Fruit fly (Drosophila melanogaster) whole organism, embryonic: ENCODE data around the gene Osi19.

Experiments
- Awh ChIP-seq: fragments of 200-800 bp; sonication (Bioruptor generic); IDR thresholded peaks from 2 replicates; pipeline ENCODE4, ENCODE4 v1.3.6; 2022; ENCODE audit warnings: missing biosample characterization, missing genetic modification characterization
- C15 ChIP-seq: fragments of 200-800 bp; sonication (Bioruptor generic); IDR thresholded peaks from 3 replicates; pipeline ENCODE4 v1.3.6; 2022; ENCODE audit warnings: missing biosample characterization, missing genetic modification characterization
- CG11696 ChIP-seq: fragments of 200-800 bp; sonication (Bioruptor generic); IDR thresholded peaks from 2 replicates; pipeline ENCODE4 v1.3.6; 2022; ENCODE audit warnings: missing biosample characterization, missing genetic modification characterization
- CG12219 ChIP-seq: fragments of 200-800 bp; sonication (Bioruptor generic); optimal IDR thresholded peaks from 3 replicates; lab custom pipeline; 2018; ENCODE audit warnings: missing biosample characterization, mild to moderate bottlenecking, missing genetic modification characterization
- CG12391 ChIP-seq: fragments of 200-800 bp; sonication (Bioruptor generic); optimal IDR thresholded peaks from 3 replicates; lab custom pipeline; 2018; ENCODE audit warnings: missing biosample characterization, mild to moderate bottlenecking, missing genetic modification characterization, moderate library complexity
- CG13123 ChIP-seq: fragments of 200-800 bp; sonication (Bioruptor generic); optimal IDR thresholded peaks from 2 replicates; lab custom pipeline; 2016; ENCODE audit warnings: missing biosample characterization, missing genetic modification characterization
- CG13624 ChIP-seq: fragments of 200-800 bp; sonication (Bioruptor generic); optimal IDR thresholded peaks from 2 replicates; lab custom pipeline; 2016; ENCODE audit warnings: missing biosample characterization, missing genetic modification characterization
- CG14050 ChIP-seq: fragments of 200-800 bp; sonication (Bioruptor generic); IDR thresholded peaks from 3 replicates; pipeline ENCODE4 v1.3.6; 2022; ENCODE audit warnings: missing biosample characterization, missing genetic modification characterization
- CG14667 ChIP-seq: fragments of 200-800 bp; sonication (Bioruptor generic); IDR thresholded peaks from 2 replicates; pipeline ENCODE4 v1.3.6; 2022; ENCODE audit warnings: missing biosample characterization, missing genetic modification characterization
- CG16863 ChIP-seq: fragments of 200-800 bp; sonication (Bioruptor generic); optimal IDR thresholded peaks from 3 replicates; lab custom pipeline; 2016; ENCODE audit warnings: missing biosample characterization, missing genetic modification characterization
- CG17359 ChIP-seq: fragments of 200-800 bp; sonication (Bioruptor generic); optimal IDR thresholded peaks from 3 replicates; lab custom pipeline; 2018; ENCODE audit warnings: missing biosample characterization, mild to moderate bottlenecking, missing genetic modification characterization, moderate library complexity
- CG2202 ChIP-seq: fragments of 200-800 bp; sonication (Bioruptor generic); optimal IDR thresholded peaks from 2 replicates; lab custom pipeline; 2018; ENCODE audit warnings: missing biosample characterization, mild to moderate bottlenecking, missing genetic modification characterization
- CG30431 ChIP-seq: fragments of 200-800 bp; sonication (Bioruptor generic); optimal IDR thresholded peaks from 2 replicates; lab custom pipeline; 2017; ENCODE audit warnings: missing biosample characterization, missing genetic modification characterization
- CG34376 ChIP-seq: fragments of 200-800 bp; sonication (Bioruptor generic); optimal IDR thresholded peaks from 2 replicates; lab custom pipeline; 2018; ENCODE audit warnings: missing biosample characterization, mild to moderate bottlenecking, missing genetic modification characterization
- CG4820 ChIP-seq: fragments of 200-800 bp; sonication (Bioruptor generic); optimal IDR thresholded peaks from 3 replicates; lab custom pipeline; 2016; ENCODE audit warnings: missing biosample characterization, missing genetic modification characterization
- CG6854 ChIP-seq: fragments of 200-800 bp; sonication (Bioruptor generic); optimal IDR thresholded peaks from 3 replicates; lab custom pipeline; 2017; ENCODE audit warnings: missing biosample characterization, mild to moderate bottlenecking, missing genetic modification characterization
- CG7556 ChIP-seq: fragments of 200-800 bp; sonication (Bioruptor generic); optimal IDR thresholded peaks from 2 replicates; lab custom pipeline; 2017; ENCODE audit warnings: missing biosample characterization, mild to moderate bottlenecking, missing genetic modification characterization
- CG8359 ChIP-seq: fragments of 200-800 bp; sonication (Bioruptor generic); optimal IDR thresholded peaks from 2 replicates; lab custom pipeline; 2017; ENCODE audit warnings: missing biosample characterization, mild to moderate bottlenecking, missing genetic modification characterization, borderline replicate concordance
- CG9609 ChIP-seq: fragments of 200-800 bp; sonication (Bioruptor generic); optimal IDR thresholded peaks from 3 replicates; lab custom pipeline; 2016; ENCODE audit warnings: missing biosample characterization, missing genetic modification characterization
- Camta ChIP-seq: fragments of 200-800 bp; sonication (Bioruptor generic); optimal IDR thresholded peaks from 2 replicates; lab custom pipeline; 2016; ENCODE audit warnings: missing biosample characterization, missing genetic modification characterization
- Doc2 ChIP-seq: fragments of 200-800 bp; sonication (Bioruptor generic); IDR thresholded peaks from 2 replicates; pipeline ENCODE4 v1.3.6; 2022; ENCODE audit warnings: missing biosample characterization, missing genetic modification characterization
- HHEX ChIP-seq: fragments of 200-800 bp; sonication (Bioruptor generic); optimal IDR thresholded peaks from 3 replicates; lab custom pipeline; 2017; ENCODE audit warnings: missing biosample characterization, mild to moderate bottlenecking, missing genetic modification characterization, missing genetic modification reagents
- HLH3B ChIP-seq: fragments of 200-800 bp; sonication (Bioruptor generic); IDR thresholded peaks from 2 replicates; pipeline ENCODE4 v1.3.6; 2022; ENCODE audit warnings: missing biosample characterization, missing genetic modification characterization
- Hmx ChIP-seq: fragments of 200-800 bp; sonication (Bioruptor generic); optimal IDR thresholded peaks from 2 replicates; lab custom pipeline; 2016; ENCODE audit warnings: missing biosample characterization, missing genetic modification characterization
- Meics ChIP-seq: fragments of 200-800 bp; sonication (Bioruptor generic); optimal IDR thresholded peaks from 2 replicates; lab custom pipeline; 2017; ENCODE audit warnings: missing biosample characterization, mild to moderate bottlenecking, missing genetic modification characterization
- Rfx ChIP-seq: fragments of 200-800 bp; sonication (Bioruptor generic); IDR thresholded peaks from 2 replicates; pipeline ENCODE4 v1.3.6; 2022; ENCODE audit warnings: missing biosample characterization, missing genetic modification characterization
- Sox102F ChIP-seq: fragments of 200-800 bp; sonication (Bioruptor generic); optimal IDR thresholded peaks from 2 replicates; lab custom pipeline; 2018; ENCODE audit warnings: missing biosample characterization, mild to moderate bottlenecking, missing genetic modification characterization, moderate library complexity
- Taf1 ChIP-seq: fragments of 200-800 bp; sonication (Bioruptor generic); IDR thresholded peaks from 2 replicates; pipeline ENCODE4 v1.3.6; 2022; ENCODE audit warnings: missing biosample characterization, missing genetic modification characterization
- al ChIP-seq: fragments of 200-800 bp; sonication (Bioruptor generic); IDR thresholded peaks from 2 replicates; pipeline ENCODE4 v1.3.6; 2022; ENCODE audit warnings: missing biosample characterization, missing genetic modification characterization
- crp ChIP-seq, 2 experiments: fragments of 200-800 bp; sonication (Bioruptor generic); optimal IDR thresholded peaks; 2 replicates in 1 of 2; 3 replicates in 1 of 2; lab custom pipeline; 2017; ENCODE audit warnings: missing biosample characterization in 2 of 2, missing genetic modification characterization in 2 of 2, mild to moderate bottlenecking in 1 of 2, moderate library complexity in 1 of 2
- disco-r ChIP-seq: fragments of 200-800 bp; sonication (Bioruptor generic); optimal IDR thresholded peaks from 2 replicates; lab custom pipeline; 2016; ENCODE audit warnings: missing biosample characterization, missing genetic modification characterization
- ewg ChIP-seq: fragments of 200-800 bp; sonication (Bioruptor generic); optimal IDR thresholded peaks from 3 replicates; lab custom pipeline; 2017; ENCODE audit warnings: mild to moderate bottlenecking, missing biosample characterization, missing genetic modification reagents, missing genetic modification characterization
- fd3F ChIP-seq: fragments of 200-800 bp; sonication (Bioruptor generic); optimal IDR thresholded peaks from 2 replicates; lab custom pipeline; 2018; ENCODE audit warnings: missing biosample characterization, mild to moderate bottlenecking, missing genetic modification characterization, moderate library complexity
- gcm ChIP-seq: fragments of 200-800 bp; sonication (Bioruptor generic); optimal IDR thresholded peaks from 2 replicates; lab custom pipeline; 2019; ENCODE audit warnings: missing biosample characterization, mild to moderate bottlenecking, missing genetic modification characterization, moderate library complexity
- gem ChIP-seq: fragments of 200-800 bp; sonication (Bioruptor generic); optimal IDR thresholded peaks from 2 replicates; lab custom pipeline; 2019; ENCODE audit warnings: missing biosample characterization, mild to moderate bottlenecking, missing genetic modification characterization, moderate library complexity
- jing ChIP-seq: fragments of 200-800 bp; sonication (Bioruptor generic); optimal IDR thresholded peaks from 2 replicates; lab custom pipeline; 2018; ENCODE audit warnings: missing biosample characterization, mild to moderate bottlenecking, missing genetic modification characterization
- kay ChIP-seq: fragments of 200-800 bp; sonication (Bioruptor generic); optimal IDR thresholded peaks from 2 replicates; lab custom pipeline; 2016; ENCODE audit warnings: missing biosample characterization, missing genetic modification characterization
- kni ChIP-seq: fragments of 200-800 bp; sonication (Bioruptor generic); optimal IDR thresholded peaks from 3 replicates; lab custom pipeline; 2017; ENCODE audit warnings: mild to moderate bottlenecking, missing biosample characterization, missing genetic modification reagents, missing genetic modification characterization
- lbe ChIP-seq: fragments of 200-800 bp; sonication (Bioruptor generic); optimal IDR thresholded peaks from 2 replicates; lab custom pipeline; 2016; ENCODE audit warnings: missing biosample characterization, mild to moderate bottlenecking, missing genetic modification characterization
- lola ChIP-seq, 3 experiments: fragments of >200 bp in 2 of 3; fragments of 200-800 bp in 1 of 3; sonication (Bioruptor generic) in 1 of 3; optimal IDR thresholded peaks; 2 replicates each; lab custom pipeline; 2017 to 2019; ENCODE audit warnings: missing biosample characterization in 3 of 3, missing genetic modification characterization in 3 of 3, mild to moderate bottlenecking in 1 of 3, moderate library complexity in 1 of 3
- pnt ChIP-seq: fragments of 200-800 bp; sonication (Bioruptor generic); optimal IDR thresholded peaks from 3 replicates; lab custom pipeline; 2016; ENCODE audit warnings: missing biosample characterization, missing genetic modification characterization
- prd ChIP-seq, 3 experiments: fragments of >200 bp in 2 of 3; fragments of 200-800 bp in 1 of 3; sonication (Bioruptor generic) in 1 of 3; optimal IDR thresholded peaks in 2 of 3; IDR thresholded peaks in 1 of 3; 2 replicates in 2 of 3; 3 replicates in 1 of 3; pipeline versions ENCODE4 v1.3.6 to Lab custom; 2017 to 2022; ENCODE audit warnings: missing biosample characterization in 1 of 3, missing genetic modification characterization in 1 of 3
- sens ChIP-seq: fragments of 200-800 bp; sonication (Bioruptor generic); peaks from one replicate; lab custom pipeline; 2016; ENCODE audit warnings: missing biosample characterization, missing genetic modification characterization
- sisA ChIP-seq: fragments of 200-800 bp; sonication (Bioruptor generic); IDR thresholded peaks from 2 replicates; pipeline ENCODE4 v1.3.6; 2022; ENCODE audit warnings: missing biosample characterization, missing genetic modification characterization
- stc ChIP-seq: fragments of 200-800 bp; sonication (Bioruptor generic); IDR thresholded peaks from 2 replicates; pipeline ENCODE4 v1.3.6; 2022; ENCODE audit warnings: missing biosample characterization, missing genetic modification characterization
- tio ChIP-seq: fragments of 200-800 bp; sonication (Bioruptor generic); optimal IDR thresholded peaks from 2 replicates; lab custom pipeline; 2017; ENCODE audit warnings: missing biosample characterization, missing genetic modification characterization, inconsistent platforms
- wor ChIP-seq: fragments of 200-800 bp; sonication (Bioruptor generic); IDR thresholded peaks from 2 replicates; pipeline ENCODE4 v1.3.6; 2022; ENCODE audit warnings: missing biosample characterization, missing genetic modification characterization
- zfh1 ChIP-seq: fragments of 200-800 bp; sonication (Bioruptor generic); IDR thresholded peaks from 3 replicates; pipeline ENCODE4 v1.3.6; 2022; ENCODE audit warnings: missing biosample characterization, missing genetic modification characterization

The Osi19 gene

DNA sequence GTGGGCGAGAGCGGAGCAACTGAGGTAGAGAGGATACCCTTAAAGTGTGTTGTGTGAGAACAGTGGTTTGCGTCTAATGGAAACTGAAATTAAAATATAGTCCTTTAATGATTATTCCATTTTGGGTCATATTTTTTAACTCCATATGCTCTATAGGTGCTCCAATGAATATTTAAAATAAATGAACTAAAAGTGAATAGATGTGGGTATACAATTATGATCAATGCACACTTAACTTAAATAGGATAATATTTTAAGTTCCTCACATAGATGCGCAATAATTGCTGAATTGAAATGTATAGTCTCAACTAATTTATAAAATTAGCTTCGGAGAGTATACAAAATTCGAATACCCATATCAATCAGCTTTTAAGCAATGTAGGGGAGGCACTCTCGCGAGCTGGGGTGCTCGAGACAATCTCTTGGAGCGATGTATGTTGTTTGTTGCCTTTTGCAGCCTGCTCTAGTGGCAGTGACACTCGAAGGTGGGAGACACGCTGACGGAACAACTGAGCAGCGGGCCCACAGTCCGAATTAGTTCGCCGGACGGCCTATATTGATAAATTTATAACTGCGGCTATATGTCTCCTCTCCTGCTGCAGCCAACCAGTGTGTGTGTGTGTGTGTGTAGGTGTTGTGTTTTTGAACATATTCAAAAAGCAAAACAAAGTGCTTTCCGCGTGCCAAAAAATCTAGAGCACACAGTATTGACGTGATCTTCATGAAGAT is 18.6 kb downstream of the Osi19 start (continued):
- no peak; the same call in none of the 2 replicates for TF ChIP-seq Rfx (GFP tag; lab: Robert Waterston, UW)
- TF ChIP-seq zfh1: peak; percentile 52; the same call in 2 of the 3 replicates
- TF ChIP-seq disco-r (GFP tag; lab: Kevin White, UChicago): peak; percentile 64
- TF ChIP-seq CG9609: peak; percentile 51
- 0 out of 2 replicates have a peak, but pooled peaks have one; percentile 10 for TF ChIP-seq Taf1
- TF ChIP-seq CG4820 (GFP tag; lab: Kevin White, UChicago): peak; percentile 68
- TF ChIP-seq gem (tag; lab: Kevin White, UChicago): peak; percentile 92
- TF ChIP-seq CG6854 (GFP tag; lab: Kevin White, UChicago): peak; percentile 80
- peak; percentile 89 for TF ChIP-seq CG7556 (GFP tag; lab: Kevin White, UChicago)
- TF ChIP-seq wor (GFP tag; lab: Robert Waterston, UW): peak; percentile 61
- peak; percentile 80 for TF ChIP-seq Meics (GFP tag; lab: Kevin White, UChicago)
- peak; percentile 95 for TF ChIP-seq sens (GFP tag; lab: Kevin White, UChicago)
- TF ChIP-seq al (GFP tag; lab: Robert Waterston, UW): no peak; the same call in 1 of the 2 replicates
- TF ChIP-seq HLH3B (GFP tag; lab: Robert Waterston, UW): peak; percentile 45; the same call in 1 of the 2 replicates
- peak in 1 of 3 experiments; percentile 81 for TF ChIP-seq lola (GFP tag; optimal IDR thresholded peaks at IDR 0.05; lab: Kevin White, UChicago)
- no peak for TF ChIP-seq Hmx (GFP tag; lab: Kevin White, UChicago)
- TF ChIP-seq kni (GFP tag; lab: Kevin White, UChicago): no peak
- TF ChIP-seq CG14050 (GFP tag; lab: Robert Waterston, UW): peak; percentile 59; the same call in 1 of the 3 replicates
- TF ChIP-seq CG13624 (GFP tag; lab: Kevin White, UChicago): peak; percentile 61
- peak; percentile 57 for TF ChIP-seq kay (GFP tag; lab: Kevin White, UChicago)
- no peak for TF ChIP-seq CG2202 (tag; lab: Kevin White, UChicago)
- TF ChIP-seq stc: peak; percentile 73
- peak; percentile 74 for TF ChIP-seq CG12219 (GFP tag; lab: Kevin White, UChicago)
- peak; percentile 61 for TF ChIP-seq CG30431 (GFP tag; lab: Kevin White, UChicago)
- peak; percentile 31 for TF ChIP-seq pnt (GFP tag; lab: Kevin White, UChicago)
- TF ChIP-seq lbe (GFP tag; lab: Kevin White, UChicago): peak; percentile 19
- peak; percentile 47; the same call in 1 of the 2 replicates for TF ChIP-seq sisA (GFP tag; lab: Robert Waterston, UW)
- TF ChIP-seq prd (optimal IDR thresholded peaks at IDR 0.05; lab: Kevin White, UChicago): no peak
- peak; percentile 63; the same call in 2 of the 3 replicates for TF ChIP-seq prd (GFP tag; IDR thresholded peaks at IDR 0.05; lab: Robert Waterston, UW)
- TF ChIP-seq gcm (GFP tag; lab: Kevin White, UChicago): no peak
- no peak for TF ChIP-seq CG14667 (GFP tag; lab: Robert Waterston, UW)
- peak; percentile 69 for TF ChIP-seq HHEX
- TF ChIP-seq crp (GFP tag; optimal IDR thresholded peaks at IDR 0.05; lab: Kevin White, UChicago): peak in 1 of 2 experiments; percentile 37
- TF ChIP-seq CG17359 (tag; lab: Kevin White, UChicago): peak; percentile 80
- peak; percentile 49 for TF ChIP-seq Camta
- 0 out of 3 replicates have a peak, but pooled peaks have one; percentile 16 for TF ChIP-seq C15
- TF ChIP-seq CG13123 (GFP tag; lab: Kevin White, UChicago): peak; percentile 42
- peak; percentile 40 for TF ChIP-seq CG8359 (GFP tag; lab: Kevin White, UChicago)
- TF ChIP-seq tio (GFP tag; lab: Kevin White, UChicago): peak; percentile 82
- peak; percentile 78 for TF ChIP-seq jing
- 0 out of 2 replicates have a peak, but pooled peaks have one; percentile 26 for TF ChIP-seq CG11696 (GFP tag; lab: Robert Waterston, UW)
- peak; percentile 88 for TF ChIP-seq CG12391
- peak; percentile 42 for TF ChIP-seq CG34376 (GFP tag; lab: Kevin White, UChicago)
- TF ChIP-seq Sox102F: peak; percentile 92
- TF ChIP-seq ewg (GFP tag; lab: Kevin White, UChicago): peak; percentile 66
- peak; percentile 41 for TF ChIP-seq CG16863 (GFP tag; lab: Kevin White, UChicago)
- 0 out of 2 replicates have a peak, but pooled peaks have one; percentile 47 for TF ChIP-seq Awh (GFP tag; lab: Robert Waterston, UW)
- TF ChIP-seq fd3F: no peak
- TF ChIP-seq Doc2: no peak
